Worm (Caenorhabditis elegans) whole organism, early embryonic: ENCODE results near the gene F23B12.4.

Experiments
- ama-1 ChIP-seq: fragments of 150-350 bp; optimal IDR thresholded peaks from 2 replicates; lab custom pipeline; 2014
- tra-4 ChIP-seq: sonication (generic microtip); optimal IDR thresholded peaks from 2 replicates; lab custom pipeline; 2017; ENCODE audit warnings: missing genetic modification characterization, missing compliant biosample characterization

ce11 chrV:14482728-14483210 lies 41.8 kb downstream of the F23B12.4 start, which contains the start of gene R02D5.3:
- TF ChIP-seq tra-4 (tag; lab: Kevin White, UChicago) (no peak), ama-1 (no peak)
